Fruit fly (Drosophila melanogaster) whole organism, prepupa: ENCODE results near the gene CG14194.
A peak's percentile ranks its signal among the peaks of the same experiment; 100 is the strongest.

Experiments used
- Blimp-1 ChIP-seq: fragments of 200-800 bp; sonication (Bioruptor generic); optimal IDR thresholded peaks from 3 replicates; lab custom pipeline; 2017; ENCODE audit warnings: missing biosample characterization, missing genetic modification characterization, mild to moderate bottlenecking, moderate library complexity, missing genetic modification reagents
- CG10631 ChIP-seq: fragments of 200-800 bp; sonication (Bioruptor generic); optimal IDR thresholded peaks from 2 replicates; lab custom pipeline; 2016; ENCODE audit warnings: missing biosample characterization, missing genetic modification characterization
- CG10669 ChIP-seq: fragments of 200-800 bp; sonication (Bioruptor generic); optimal IDR thresholded peaks from 3 replicates; lab custom pipeline; 2018; ENCODE audit warnings: missing biosample characterization, mild to moderate bottlenecking, missing genetic modification characterization, moderate library complexity
- CG11294 ChIP-seq: fragments of 200-800 bp; sonication (Bioruptor generic); IDR thresholded peaks from 2 replicates; pipeline ENCODE4 v1.3.6; 2022; ENCODE audit warnings: missing biosample characterization, missing genetic modification characterization
- CG11762 ChIP-seq: fragments of 200-800 bp; sonication (Bioruptor generic); optimal IDR thresholded peaks from 3 replicates; lab custom pipeline; 2016; ENCODE audit warnings: missing biosample characterization, missing genetic modification characterization; ENCODE audit not compliant: insufficient read depth
- CG11902 ChIP-seq: fragments of 200-800 bp; sonication (Bioruptor generic); optimal IDR thresholded peaks from 3 replicates; lab custom pipeline; 2016; ENCODE audit warnings: missing biosample characterization, missing genetic modification characterization
- CG15336 ChIP-seq: fragments of 200-800 bp; sonication (Bioruptor generic); IDR thresholded peaks from 2 replicates; pipeline ENCODE4 v1.3.6; 2022; ENCODE audit warnings: missing biosample characterization, missing genetic modification characterization
- CG1621 ChIP-seq: fragments of 200-800 bp; sonication (Bioruptor generic); optimal IDR thresholded peaks from 3 replicates; lab custom pipeline; 2018; ENCODE audit warnings: missing biosample characterization, mild to moderate bottlenecking, missing genetic modification characterization
- CG32006 ChIP-seq: fragments of 200-800 bp; sonication (Bioruptor generic); optimal IDR thresholded peaks from 3 replicates; lab custom pipeline; 2017; ENCODE audit warnings: missing biosample characterization, mild to moderate bottlenecking, missing genetic modification characterization
- CG34406 ChIP-seq: fragments of 200-800 bp; sonication (Bioruptor generic); optimal IDR thresholded peaks from 3 replicates; lab custom pipeline; 2016; ENCODE audit warnings: missing biosample characterization, missing genetic modification characterization
- CG3919 ChIP-seq: fragments of 200-800 bp; sonication (Bioruptor generic); optimal IDR thresholded peaks from 3 replicates; lab custom pipeline; 2016; ENCODE audit warnings: missing biosample characterization, missing genetic modification characterization
- CG4318 ChIP-seq: fragments of 200-800 bp; sonication (Bioruptor generic); optimal IDR thresholded peaks from 3 replicates; lab custom pipeline; 2017; ENCODE audit warnings: missing biosample characterization, mild to moderate bottlenecking, missing genetic modification characterization
- CG6163 ChIP-seq: fragments of 200-800 bp; sonication (Bioruptor generic); IDR thresholded peaks from 3 replicates; pipeline ENCODE4 v1.3.6; 2022; ENCODE audit warnings: missing biosample characterization, missing genetic modification characterization
- CG6276 ChIP-seq: fragments of 200-800 bp; sonication (Bioruptor generic); optimal IDR thresholded peaks from 2 replicates; lab custom pipeline; 2017; ENCODE audit warnings: missing biosample characterization, mild to moderate bottlenecking, missing genetic modification characterization
- CG6792 ChIP-seq: fragments of 200-800 bp; sonication (Bioruptor generic); optimal IDR thresholded peaks from 3 replicates; lab custom pipeline; 2016; ENCODE audit warnings: missing biosample characterization, missing genetic modification characterization
- CG6808 ChIP-seq: fragments of 200-800 bp; sonication (Bioruptor generic); optimal IDR thresholded peaks from 3 replicates; lab custom pipeline; 2017; ENCODE audit warnings: missing biosample characterization, missing genetic modification characterization, mild to moderate bottlenecking, moderate library complexity, missing genetic modification reagents
- CG6854 ChIP-seq: fragments of 200-800 bp; sonication (Bioruptor generic); optimal IDR thresholded peaks from 2 replicates; lab custom pipeline; 2017; ENCODE audit warnings: missing biosample characterization, mild to moderate bottlenecking, missing genetic modification characterization
- CG7368 ChIP-seq: fragments of 200-800 bp; sonication (Bioruptor generic); optimal IDR thresholded peaks from 3 replicates; lab custom pipeline; 2016; ENCODE audit warnings: missing biosample characterization, missing genetic modification characterization
- CG8119 ChIP-seq: fragments of 200-800 bp; sonication (Bioruptor generic); IDR thresholded peaks from 3 replicates; pipeline ENCODE4 v1.3.6; 2022; ENCODE audit warnings: missing biosample characterization, missing genetic modification characterization
- CG8319 ChIP-seq: fragments of 200-800 bp; sonication (Bioruptor generic); optimal IDR thresholded peaks from 3 replicates; lab custom pipeline; 2016; ENCODE audit warnings: missing biosample characterization, missing genetic modification characterization
- CG8632 ChIP-seq: fragments of 200-800 bp; sonication (Bioruptor generic); optimal IDR thresholded peaks from 3 replicates; lab custom pipeline; 2016; ENCODE audit warnings: missing biosample characterization, missing genetic modification characterization
- CG9139 ChIP-seq: fragments of 200-800 bp; sonication (Bioruptor generic); optimal IDR thresholded peaks from 3 replicates; lab custom pipeline; 2017; ENCODE audit warnings: missing biosample characterization, mild to moderate bottlenecking, missing genetic modification characterization
- Eip75B ChIP-seq: fragments of 200-800 bp; sonication (Bioruptor generic); optimal IDR thresholded peaks from 3 replicates; lab custom pipeline; 2016; ENCODE audit warnings: missing biosample characterization, missing genetic modification characterization
- Eip78C ChIP-seq: fragments of 200-800 bp; sonication (Bioruptor generic); peaks from one replicate; lab custom pipeline; 2016; ENCODE audit warnings: missing biosample characterization, missing genetic modification characterization
- Ets21C ChIP-seq: fragments of 200-800 bp; sonication (Bioruptor generic); optimal IDR thresholded peaks from 3 replicates; lab custom pipeline; 2016; ENCODE audit warnings: missing biosample characterization, missing genetic modification characterization
- Ets96B ChIP-seq: fragments of 200-800 bp; optimal IDR thresholded peaks from 2 replicates; lab custom pipeline; 2019; ENCODE audit warnings: missing biosample characterization, mild to moderate bottlenecking, missing genetic modification characterization, moderate library complexity
- Gug ChIP-seq: fragments of 200-800 bp; sonication (Bioruptor generic); IDR thresholded peaks from 2 replicates; pipeline ENCODE4 v1.3.6; 2022; ENCODE audit warnings: missing biosample characterization, missing genetic modification characterization
- Hr38 ChIP-seq: sonication (Bioruptor generic); optimal IDR thresholded peaks from 2 replicates; lab custom pipeline; 2016; ENCODE audit warnings: missing biosample characterization, missing genetic modification characterization
- Hr4 ChIP-seq: fragments of 200-800 bp; sonication (Bioruptor generic); optimal IDR thresholded peaks from 3 replicates; lab custom pipeline; 2016; ENCODE audit warnings: missing biosample characterization, missing genetic modification characterization
- Lpt ChIP-seq: fragments of 200-800 bp; sonication (Bioruptor generic); optimal IDR thresholded peaks from 3 replicates; lab custom pipeline; 2016; ENCODE audit warnings: missing biosample characterization, missing genetic modification characterization
- Met ChIP-seq: fragments of 200-800 bp; sonication (Bioruptor generic); optimal IDR thresholded peaks from 3 replicates; lab custom pipeline; 2016; ENCODE audit warnings: missing biosample characterization, missing genetic modification characterization
- OdsH ChIP-seq: fragments of 200-800 bp; sonication (Bioruptor generic); optimal IDR thresholded peaks from 3 replicates; lab custom pipeline; 2016; ENCODE audit warnings: missing biosample characterization, missing genetic modification characterization
- Smox ChIP-seq: fragments of 200-800 bp; sonication (Bioruptor generic); optimal IDR thresholded peaks from 3 replicates; lab custom pipeline; 2016; ENCODE audit warnings: missing biosample characterization, missing genetic modification characterization
- Sox102F ChIP-seq: fragments of 200-800 bp; sonication (Bioruptor generic); optimal IDR thresholded peaks from 2 replicates; lab custom pipeline; 2016; ENCODE audit warnings: missing biosample characterization, mild to moderate bottlenecking, missing genetic modification characterization
- Sox14 ChIP-seq: fragments of 200-800 bp; sonication (Bioruptor generic); optimal IDR thresholded peaks from 3 replicates; lab custom pipeline; 2016; ENCODE audit warnings: missing biosample characterization, missing genetic modification characterization
- Sox15 ChIP-seq: fragments of 200-800 bp; sonication (Bioruptor generic); optimal IDR thresholded peaks from 3 replicates; lab custom pipeline; 2016; ENCODE audit warnings: missing biosample characterization, missing genetic modification characterization
- achi ChIP-seq: fragments of 200-800 bp; sonication (Bioruptor generic); optimal IDR thresholded peaks from 3 replicates; lab custom pipeline; 2016; ENCODE audit warnings: missing biosample characterization, missing genetic modification characterization
- acj6 ChIP-seq: fragments of 200-800 bp; sonication (Bioruptor generic); optimal IDR thresholded peaks from 3 replicates; lab custom pipeline; 2016; ENCODE audit warnings: missing biosample characterization, missing genetic modification characterization
- cyc ChIP-seq: fragments of 200-800 bp; sonication (Bioruptor generic); optimal IDR thresholded peaks from 3 replicates; lab custom pipeline; 2016; ENCODE audit warnings: missing biosample characterization, missing genetic modification characterization
- dac ChIP-seq: fragments of 200-800 bp; sonication (Bioruptor generic); optimal IDR thresholded peaks from 2 replicates; lab custom pipeline; 2017; ENCODE audit warnings: missing biosample characterization, mild to moderate bottlenecking, missing genetic modification characterization
- dsx ChIP-seq: fragments of 200-800 bp; optimal IDR thresholded peaks from 3 replicates; lab custom pipeline; 2019; ENCODE audit warnings: missing biosample characterization, mild to moderate bottlenecking, missing genetic modification characterization, moderate library complexity; ENCODE audit not compliant: poor library complexity, severe bottlenecking
- eg ChIP-seq: fragments of 200-800 bp; sonication (Bioruptor generic); IDR thresholded peaks from 3 replicates; pipeline ENCODE4 v1.3.6; 2022; ENCODE audit warnings: missing biosample characterization, missing genetic modification characterization
- fd85E ChIP-seq: fragments of 200-800 bp; sonication (Bioruptor generic); optimal IDR thresholded peaks from 3 replicates; lab custom pipeline; 2016; ENCODE audit warnings: missing biosample characterization, missing genetic modification characterization
- fkh ChIP-seq: fragments of 200-800 bp; sonication (Bioruptor generic); optimal IDR thresholded peaks from 3 replicates; lab custom pipeline; 2017; ENCODE audit warnings: missing biosample characterization, mild to moderate bottlenecking, missing genetic modification characterization, moderate library complexity
- lz ChIP-seq: fragments of 200-800 bp; sonication (Bioruptor generic); optimal IDR thresholded peaks from 3 replicates; lab custom pipeline; 2016; ENCODE audit warnings: missing biosample characterization, missing genetic modification characterization
- net ChIP-seq: fragments of 200-800 bp; sonication (Bioruptor generic); optimal IDR thresholded peaks from 3 replicates; lab custom pipeline; 2016; ENCODE audit warnings: missing biosample characterization, missing genetic modification characterization
- pdm3 ChIP-seq: fragments of 200-800 bp; sonication (Bioruptor generic); optimal IDR thresholded peaks from 3 replicates; lab custom pipeline; 2016; ENCODE audit warnings: missing biosample characterization, missing genetic modification characterization
- salr ChIP-seq, 2 experiments: fragments of 200-800 bp; sonication (Bioruptor generic); optimal IDR thresholded peaks; 3 replicates each; lab custom pipeline; 2016 to 2018; ENCODE audit warnings: missing biosample characterization in 2 of 2, missing genetic modification characterization in 2 of 2, mild to moderate bottlenecking in 1 of 2
- spab ChIP-seq: fragments of 200-800 bp; sonication (Bioruptor generic); optimal IDR thresholded peaks from 2 replicates; lab custom pipeline; 2017; ENCODE audit warnings: missing biosample characterization, mild to moderate bottlenecking, missing genetic modification characterization, missing genetic modification reagents
- ss ChIP-seq, 2 experiments: fragments of 200-800 bp; sonication (Bioruptor generic); optimal IDR thresholded peaks; 2 replicates in 1 of 2; 3 replicates in 1 of 2; lab custom pipeline; 2017 to 2018; ENCODE audit warnings: mild to moderate bottlenecking in 2 of 2, missing biosample characterization in 2 of 2, missing genetic modification characterization in 2 of 2, moderate library complexity in 1 of 2
- svp ChIP-seq: fragments of 200-800 bp; sonication (Bioruptor generic); peaks from one replicate; lab custom pipeline; 2016; ENCODE audit warnings: missing biosample characterization, missing genetic modification characterization
- topi ChIP-seq: fragments of 200-800 bp; sonication (Bioruptor generic); optimal IDR thresholded peaks from 3 replicates; lab custom pipeline; 2016; ENCODE audit warnings: missing biosample characterization, missing genetic modification characterization
- vri ChIP-seq: fragments of 200-800 bp; sonication (Bioruptor generic); optimal IDR thresholded peaks from 3 replicates; lab custom pipeline; 2016; ENCODE audit warnings: missing biosample characterization, mild to moderate bottlenecking, missing genetic modification characterization

CG14194 gene

dm6 chrX:19172955-19173354, 20.4 kb upstream of the CG14194 start:
- TF ChIP-seq CG11294 (GFP tag; lab: Robert Waterston, UW), result 0 out of 2 replicates have a peak, but pooled peaks have one; percentile 13
- TF ChIP-seq Blimp-1 (GFP tag; lab: Kevin White, UChicago), result no peak
- TF ChIP-seq Eip75B, result peak; percentile 35
- TF ChIP-seq CG6808 (GFP tag; lab: Kevin White, UChicago), result peak; percentile 41
- peak; percentile 53 for TF ChIP-seq acj6 (GFP tag; lab: Kevin White, UChicago)
- peak; percentile 62 for TF ChIP-seq CG6163 (GFP tag; lab: Robert Waterston, UW)
- TF ChIP-seq lz (GFP tag; lab: Kevin White, UChicago), result peak; percentile 16
- no peak for TF ChIP-seq CG6854 (GFP tag; lab: Kevin White, UChicago)
- TF ChIP-seq Sox102F (GFP tag; lab: Kevin White, UChicago), result no peak
- TF ChIP-seq CG10631 (GFP tag; lab: Kevin White, UChicago), result peak; percentile 46
- peak; percentile 39 for TF ChIP-seq Sox14 (GFP tag; lab: Kevin White, UChicago)
- no peak for TF ChIP-seq fd85E (GFP tag; lab: Kevin White, UChicago)
- TF ChIP-seq Hr38 (GFP tag; lab: Kevin White, UChicago), result no peak
- TF ChIP-seq CG32006 (GFP tag; lab: Kevin White, UChicago), result peak; percentile 52
- no peak for TF ChIP-seq CG11902 (GFP tag; lab: Kevin White, UChicago)
- peak; percentile 39 for TF ChIP-seq net (GFP tag; lab: Kevin White, UChicago)
- TF ChIP-seq Ets96B (tag; lab: Kevin White, UChicago), result peak; percentile 57
- TF ChIP-seq eg, result peak; percentile 76
- TF ChIP-seq dsx (GFP tag; lab: Kevin White, UChicago), result peak; percentile 62
- TF ChIP-seq OdsH, result peak; percentile 48
- no peak for TF ChIP-seq Ets21C (GFP tag; lab: Kevin White, UChicago)
- peak; percentile 35; the same call in 1 of the 2 replicates for TF ChIP-seq Gug (GFP tag; lab: Robert Waterston, UW)
- TF ChIP-seq achi, result peak; percentile 58
- no peak for TF ChIP-seq svp (GFP tag; lab: Kevin White, UChicago)
- peak; percentile 54 for TF ChIP-seq CG1621
- TF ChIP-seq CG6276, result peak; percentile 22
- TF ChIP-seq Eip78C, result peak; percentile 85
- no peak for TF ChIP-seq dac (GFP tag; lab: Kevin White, UChicago)
- peak; percentile 41 for TF ChIP-seq Lpt (GFP tag; lab: Kevin White, UChicago)
- peak; percentile 62; the same call in 2 of the 3 replicates for TF ChIP-seq CG8119 (GFP tag; lab: Robert Waterston, UW)
- no peak for TF ChIP-seq CG7368 (GFP tag; lab: Kevin White, UChicago)
- TF ChIP-seq Smox, result no peak
- TF ChIP-seq CG3919 (GFP tag; lab: Kevin White, UChicago), result peak; percentile 61
- peak; percentile 58 for TF ChIP-seq Hr4 (GFP tag; lab: Kevin White, UChicago)
- TF ChIP-seq spab (GFP tag; lab: Kevin White, UChicago), result peak; percentile 49
- TF ChIP-seq topi, result peak; percentile 32
- no peak for TF ChIP-seq CG11762 (GFP tag; lab: Kevin White, UChicago)
- TF ChIP-seq Sox15 (GFP tag; lab: Kevin White, UChicago), result no peak
- no peak for TF ChIP-seq CG34406 (GFP tag; lab: Kevin White, UChicago)
- TF ChIP-seq ss (GFP tag; optimal IDR thresholded peaks at IDR 0.05; lab: Kevin White, UChicago), result peak; percentile 39
- no peak for TF ChIP-seq CG8632 (GFP tag; lab: Kevin White, UChicago)
- peak; percentile 27 for TF ChIP-seq Met (GFP tag; lab: Kevin White, UChicago)
- TF ChIP-seq fkh (GFP tag; lab: Kevin White, UChicago), result no peak
- TF ChIP-seq CG15336 (GFP tag; lab: Robert Waterston, UW), result peak; percentile 58
- TF ChIP-seq pdm3 (GFP tag; lab: Kevin White, UChicago), result peak; percentile 60
- peak; percentile 13 for TF ChIP-seq cyc (GFP tag; lab: Kevin White, UChicago)
- no peak for TF ChIP-seq vri (GFP tag; lab: Kevin White, UChicago)
- peak; percentile 62 for TF ChIP-seq CG10669 (GFP tag; lab: Kevin White, UChicago)
- TF ChIP-seq CG9139 (GFP tag; lab: Kevin White, UChicago), result no peak
- peak; percentile 1 for TF ChIP-seq CG4318 (GFP tag; lab: Kevin White, UChicago)
- TF ChIP-seq salr (GFP tag; optimal IDR thresholded peaks at IDR 0.05; lab: Kevin White, UChicago), result peak; percentile 20 to 31
- TF ChIP-seq CG8319 (GFP tag; lab: Kevin White, UChicago), result no peak
- TF ChIP-seq CG6792 (GFP tag; lab: Kevin White, UChicago), result peak; percentile 20
